Fruit fly (Drosophila melanogaster): ENCODE results near the gene Vav.

Gene Vav

dm6 chrX:19220963-19221572 is 40.6 kb upstream of the Vav start:
- TF ChIP-seq CG5204 (GFP tag; optimal IDR thresholded peaks at IDR 0.05), result no peak
- no peak for TF ChIP-seq CG33017 (tag; optimal IDR thresholded peaks at IDR 0.05)
- no peak for TF ChIP-seq pad (GFP tag; optimal IDR thresholded peaks at IDR 0.05)
- no peak for TF ChIP-seq Crg-1 (GFP tag; optimal IDR thresholded peaks at IDR 0.05)

dm6 chrX:19224580-19225303 is 36.9 kb upstream of the Vav start:
- TF ChIP-seq cnc (optimal IDR thresholded peaks at IDR 0.05), result no peak
- no peak for TF ChIP-seq CG11617 (GFP tag; optimal IDR thresholded peaks at IDR 0.05)
- no peak for TF ChIP-seq Crg-1 (GFP tag; optimal IDR thresholded peaks at IDR 0.05)
- TF ChIP-seq toe (GFP tag; optimal IDR thresholded peaks at IDR 0.05), result no peak
- TF ChIP-seq tj (GFP tag; optimal IDR thresholded peaks at IDR 0.05), result no peak
- no peak for TF ChIP-seq kay (GFP tag; ENCODE audit: borderline replicate concordance)
- no peak for TF ChIP-seq bab1 (GFP tag; optimal IDR thresholded peaks at IDR 0.05)
- no peak for TF ChIP-seq cic (GFP tag; optimal IDR thresholded peaks at IDR 0.05)
- no peak for TF ChIP-seq Clk (GFP tag; optimal IDR thresholded peaks at IDR 0.05)
- TF ChIP-seq Mnt (GFP tag; optimal IDR thresholded peaks at IDR 0.05), result no peak
- no peak for TF ChIP-seq Hr96 (GFP tag; optimal IDR thresholded peaks at IDR 0.05)
- TF ChIP-seq CG7045 (GFP tag; optimal IDR thresholded peaks at IDR 0.05), result no peak
- no peak for TF ChIP-seq CG33017 (tag; optimal IDR thresholded peaks at IDR 0.05)
- no peak for TF ChIP-seq CG5204 (GFP tag; optimal IDR thresholded peaks at IDR 0.05)
- TF ChIP-seq CG12768 (GFP tag; optimal IDR thresholded peaks at IDR 0.05), result no peak
- TF ChIP-seq ovo (GFP tag; optimal IDR thresholded peaks at IDR 0.05), result no peak
- TF ChIP-seq pad (GFP tag; optimal IDR thresholded peaks at IDR 0.05), result no peak
- TF ChIP-seq CG1620 (GFP tag; optimal IDR thresholded peaks at IDR 0.05), result no peak
- no peak for TF ChIP-seq CG7101 (tag; optimal IDR thresholded peaks at IDR 0.05)

dm6 chrX:19225304-19225640 is 36.3 kb upstream of the Vav start:
- no peak for TF ChIP-seq kay (GFP tag; ENCODE audit: borderline replicate concordance)
- TF ChIP-seq cic (GFP tag; optimal IDR thresholded peaks at IDR 0.05), result no peak
- TF ChIP-seq Hr96 (GFP tag; optimal IDR thresholded peaks at IDR 0.05), result no peak
- TF ChIP-seq CG14711 (tag; optimal IDR thresholded peaks at IDR 0.05), result no peak
- TF ChIP-seq CG5204 (GFP tag; optimal IDR thresholded peaks at IDR 0.05), result no peak
- TF ChIP-seq bab1 (GFP tag; optimal IDR thresholded peaks at IDR 0.05), result no peak
- TF ChIP-seq toe (GFP tag; optimal IDR thresholded peaks at IDR 0.05), result no peak
- TF ChIP-seq CG7101 (tag; optimal IDR thresholded peaks at IDR 0.05), result no peak
- no peak for TF ChIP-seq pad (GFP tag; optimal IDR thresholded peaks at IDR 0.05)
- TF ChIP-seq Clk (GFP tag; optimal IDR thresholded peaks at IDR 0.05), result no peak
- no peak for TF ChIP-seq ovo (GFP tag; optimal IDR thresholded peaks at IDR 0.05)
- TF ChIP-seq CG11617 (GFP tag; optimal IDR thresholded peaks at IDR 0.05), result no peak
- TF ChIP-seq cnc (optimal IDR thresholded peaks at IDR 0.05), result no peak
- TF ChIP-seq CG33017 (tag; optimal IDR thresholded peaks at IDR 0.05), result no peak
- no peak for TF ChIP-seq CG12768 (GFP tag; optimal IDR thresholded peaks at IDR 0.05)
- no peak for TF ChIP-seq Mnt (GFP tag; optimal IDR thresholded peaks at IDR 0.05)
- no peak for TF ChIP-seq CG1620 (GFP tag; optimal IDR thresholded peaks at IDR 0.05)
- no peak for TF ChIP-seq tj (GFP tag; optimal IDR thresholded peaks at IDR 0.05)
- TF ChIP-seq Crg-1 (GFP tag; optimal IDR thresholded peaks at IDR 0.05), result no peak

- TF ChIP-seq CG11617 (GFP tag; optimal IDR thresholded peaks at IDR 0.05) (no peak), CG7101 (tag; optimal IDR thresholded peaks at IDR 0.05) (no peak), ovo (GFP tag; optimal IDR thresholded peaks at IDR 0.05) (no peak), CG12768 (GFP tag; optimal IDR thresholded peaks at IDR 0.05) (no peak), Mnt (GFP tag; optimal IDR thresholded peaks at IDR 0.05) (no peak), cic (GFP tag; optimal IDR thresholded peaks at IDR 0.05) (no peak), bab1 (GFP tag; optimal IDR thresholded peaks at IDR 0.05) (no peak), toe (GFP tag; optimal IDR thresholded peaks at IDR 0.05) (no peak), pad (GFP tag; optimal IDR thresholded peaks at IDR 0.05) (no peak), CG33017 (tag; optimal IDR thresholded peaks at IDR 0.05) (no peak), Hr96 (GFP tag; optimal IDR thresholded peaks at IDR 0.05) (no peak), CG14711 (tag; optimal IDR thresholded peaks at IDR 0.05) (no peak), cnc (optimal IDR thresholded peaks at IDR 0.05) (no peak), CG7045 (GFP tag; optimal IDR thresholded peaks at IDR 0.05) (no peak), tj (GFP tag; optimal IDR thresholded peaks at IDR 0.05) (no peak), kay (GFP tag; ENCODE audit: borderline replicate concordance) (no peak), CG5204 (GFP tag; optimal IDR thresholded peaks at IDR 0.05) (no peak), Crg-1 (GFP tag; optimal IDR thresholded peaks at IDR 0.05) (no peak), Clk (GFP tag; optimal IDR thresholded peaks at IDR 0.05) (no peak), CG1620 (GFP tag; optimal IDR thresholded peaks at IDR 0.05) (no peak)
Observed at dm6 chrX:19229855-19230433, 31.7 kb upstream of the Vav start.

- no peak for TF ChIP-seq CG12768 (GFP tag; optimal IDR thresholded peaks at IDR 0.05)
- no peak for TF ChIP-seq Clk (GFP tag; optimal IDR thresholded peaks at IDR 0.05)
- TF ChIP-seq toe (GFP tag; optimal IDR thresholded peaks at IDR 0.05), result no peak
- no peak for TF ChIP-seq tj (GFP tag; optimal IDR thresholded peaks at IDR 0.05)
- no peak for TF ChIP-seq bab1 (GFP tag; optimal IDR thresholded peaks at IDR 0.05)
- no peak for TF ChIP-seq CG7045 (GFP tag; optimal IDR thresholded peaks at IDR 0.05)
- TF ChIP-seq Crg-1 (GFP tag; optimal IDR thresholded peaks at IDR 0.05), result no peak
- no peak for TF ChIP-seq CG7101 (tag; optimal IDR thresholded peaks at IDR 0.05)
- no peak for TF ChIP-seq CG14711 (tag; optimal IDR thresholded peaks at IDR 0.05)
Observed at dm6 chrX:19238613-19239012, 23.0 kb upstream of the Vav start.

- no peak for TF ChIP-seq toe (GFP tag; optimal IDR thresholded peaks at IDR 0.05)
Observed at dm6 chrX:19239365-19239764, 22.3 kb upstream of the Vav start.

Measured in whole organism, adult.